Worm (Caenorhabditis elegans) whole organism, L1 larva: ENCODE measurements around the gene Y56A3A.28.

Experiments
- C34B4.2 ChIP-seq: sonication (generic microtip); optimal IDR thresholded peaks from 2 replicates; lab custom pipeline; 2017; ENCODE audit warnings: mild to moderate bottlenecking, missing genetic modification characterization, missing compliant biosample characterization
- Y116A8C.19 ChIP-seq: sonication (generic microtip); optimal IDR thresholded peaks from 2 replicates; lab custom pipeline; 2016; ENCODE audit warnings: missing compliant biosample characterization, missing genetic modification characterization, borderline replicate concordance
- alr-1 ChIP-seq: fragments of 200-800 bp; sonication (Bioruptor generic); optimal IDR thresholded peaks from 2 replicates; lab custom pipeline; 2018; ENCODE audit warnings: borderline replicate concordance, mild to moderate bottlenecking, missing genetic modification characterization, missing compliant biosample characterization
- ama-1 ChIP-seq: fragments of 150-350 bp; optimal IDR thresholded peaks from 2 replicates; lab custom pipeline; 2014
- blmp-1 ChIP-seq: fragments of 150-350 bp; optimal IDR thresholded peaks from 2 replicates; lab custom pipeline; 2014; ENCODE audit warnings: missing biosample characterization, missing genetic modification characterization
- ceh-63 ChIP-seq: fragments of 200-800 bp; sonication (Bioruptor generic); optimal IDR thresholded peaks from 2 replicates; lab custom pipeline; 2018; ENCODE audit warnings: mild to moderate bottlenecking, missing genetic modification characterization, missing compliant biosample characterization
- ceh-82 ChIP-seq, 3 experiments: fragments of 150-350 bp in 1 of 3; sonication (generic microtip) in 2 of 3; optimal IDR thresholded peaks; 2 replicates each; lab custom pipeline; 2014 to 2017; ENCODE audit warnings: missing biosample characterization in 3 of 3, missing genetic modification characterization in 3 of 3
- ceh-90 ChIP-seq: sonication (generic microtip); optimal IDR thresholded peaks from 2 replicates; lab custom pipeline; 2016; ENCODE audit warnings: missing genetic modification characterization, missing compliant biosample characterization
- dpl-1 ChIP-seq, 3 experiments: fragments of 150-350 bp in 2 of 3; sonication (generic microtip) in 1 of 3; optimal IDR thresholded peaks; 2 replicates each; lab custom pipeline; 2014 to 2017; ENCODE audit warnings: missing biosample characterization in 3 of 3, missing genetic modification characterization in 3 of 3, missing genetic modification reagents in 3 of 3
- efl-1 ChIP-seq, 4 experiments: fragments of 150-350 bp; optimal IDR thresholded peaks in 3 of 4; peaks in 1 of 4; 1 replicate in 1 of 4; 2 replicates in 3 of 4; lab custom pipeline; 2014; ENCODE audit warnings: missing biosample characterization in 2 of 4, missing genetic modification characterization in 2 of 4, missing genetic modification reagents in 2 of 4
- efl-3 ChIP-seq: fragments of 200-800 bp; sonication (Bioruptor generic); optimal IDR thresholded peaks from 2 replicates; lab custom pipeline; 2018; ENCODE audit warnings: mild to moderate bottlenecking, missing genetic modification characterization, missing compliant biosample characterization
- egl-13 ChIP-seq: sonication (generic microtip); optimal IDR thresholded peaks from 2 replicates; lab custom pipeline; 2016; ENCODE audit warnings: missing genotype, missing genetic modification reagents, missing genetic modification characterization, missing compliant biosample characterization
- elt-3 ChIP-seq, 6 experiments: fragments of 150-350 bp in 1 of 6; sonication (generic microtip); optimal IDR thresholded peaks; 2 replicates each; lab custom pipeline; 2017 to 2018; ENCODE audit warnings: missing biosample characterization in 6 of 6, missing genetic modification characterization in 6 of 6, inconsistent platforms in 1 of 6
- fkh-4 ChIP-seq: sonication (generic microtip); optimal IDR thresholded peaks from 2 replicates; lab custom pipeline; 2016; ENCODE audit warnings: missing compliant biosample characterization, missing genetic modification characterization, borderline replicate concordance
- fos-1 ChIP-seq: fragments of 150-350 bp; optimal IDR thresholded peaks from 2 replicates; lab custom pipeline; 2014; ENCODE audit warnings: missing biosample characterization, missing genetic modification characterization
- grh-1 ChIP-seq: fragments of 200-800 bp; sonication (Bioruptor generic); IDR thresholded peaks from 2 replicates; pipeline ENCODE4 v1.3.6; 2022; ENCODE audit warnings: missing genetic modification reagents, missing genetic modification characterization, missing compliant biosample characterization
- irx-1 ChIP-seq: sonication (generic microtip); optimal IDR thresholded peaks from 2 replicates; lab custom pipeline; 2016; ENCODE audit warnings: missing genetic modification characterization, missing compliant biosample characterization
- jun-1 ChIP-seq: fragments of 150-350 bp; optimal IDR thresholded peaks from 2 replicates; lab custom pipeline; 2014; ENCODE audit warnings: missing biosample characterization, missing genetic modification reagents, missing genetic modification characterization
- lin-14 ChIP-seq: fragments of 200-800 bp; sonication (Bioruptor generic); optimal IDR thresholded peaks from 2 replicates; lab custom pipeline; 2018; ENCODE audit warnings: mild to moderate bottlenecking, missing genetic modification characterization, moderate library complexity, missing compliant biosample characterization
- lin-15B ChIP-seq: fragments of 150-350 bp; sonication (generic microtip); optimal IDR thresholded peaks from 3 replicates; lab custom pipeline; 2014; ENCODE audit warnings: missing biosample characterization, missing genetic modification characterization
- lin-35 ChIP-seq, 2 experiments: fragments of 150-350 bp; optimal IDR thresholded peaks; 2 replicates each; lab custom pipeline; 2014; ENCODE audit warnings: missing biosample characterization in 2 of 2, missing genetic modification characterization in 2 of 2, missing genetic modification reagents in 2 of 2
- lir-3 ChIP-seq: sonication (generic microtip); optimal IDR thresholded peaks from 2 replicates; lab custom pipeline; 2016; ENCODE audit warnings: mild to moderate bottlenecking, missing genetic modification characterization, moderate library complexity, missing compliant biosample characterization; ENCODE audit not compliant: poor library complexity
- lsy-2 ChIP-seq, 2 experiments: fragments of 150-350 bp; optimal IDR thresholded peaks; 2 replicates each; lab custom pipeline; 2014; ENCODE audit warnings: missing biosample characterization in 2 of 2, missing genetic modification characterization in 2 of 2
- mab-9 ChIP-seq: fragments of 200-800 bp; sonication (Bioruptor generic); IDR thresholded peaks from 2 replicates; pipeline ENCODE4 v1.3.6; 2022; ENCODE audit warnings: missing genetic modification reagents, missing genetic modification characterization, missing compliant biosample characterization
- mdl-1 ChIP-seq, 2 experiments: fragments of 150-350 bp; optimal IDR thresholded peaks; 2 replicates each; lab custom pipeline; 2014 to 2017; ENCODE audit warnings: missing biosample characterization in 2 of 2, missing genetic modification characterization in 2 of 2, inconsistent platforms in 1 of 2
- nhr-11 ChIP-seq: fragments of 150-350 bp; optimal IDR thresholded peaks from 2 replicates; lab custom pipeline; 2014; ENCODE audit warnings: missing biosample characterization, missing genetic modification characterization
- nhr-20 ChIP-seq: sonication (generic microtip); optimal IDR thresholded peaks from 2 replicates; lab custom pipeline; 2016; ENCODE audit warnings: mild to moderate bottlenecking, missing genetic modification characterization, missing compliant biosample characterization
- nhr-71 ChIP-seq: sonication (generic microtip); optimal IDR thresholded peaks from 2 replicates; lab custom pipeline; 2016; ENCODE audit warnings: mild to moderate bottlenecking, missing genetic modification characterization, moderate library complexity, missing compliant biosample characterization
- nhr-77 ChIP-seq: fragments of 150-350 bp; optimal IDR thresholded peaks from 2 replicates; lab custom pipeline; 2014; ENCODE audit warnings: missing biosample characterization, missing genetic modification characterization
- nhr-84 ChIP-seq: sonication (generic microtip); optimal IDR thresholded peaks from 2 replicates; lab custom pipeline; 2017; ENCODE audit warnings: missing biosample characterization, missing genetic modification characterization
- nhr-85 ChIP-seq: sonication (generic microtip); peaks from one replicate; lab custom pipeline; 2016; ENCODE audit warnings: missing genetic modification characterization, inconsistent platforms, missing compliant biosample characterization
- nhr-90 ChIP-seq: sonication (generic microtip); optimal IDR thresholded peaks from 2 replicates; lab custom pipeline; 2016; ENCODE audit warnings: mild to moderate bottlenecking, missing genetic modification characterization, missing compliant biosample characterization; ENCODE audit not compliant: poor library complexity
- pqm-1 ChIP-seq: sonication (generic microtip); optimal IDR thresholded peaks from 3 replicates; lab custom pipeline; 2017; ENCODE audit warnings: missing biosample characterization, missing genetic modification characterization
- skn-1 ChIP-seq: fragments of 150-350 bp; optimal IDR thresholded peaks from 2 replicates; lab custom pipeline; 2014; ENCODE audit warnings: missing biosample characterization, missing genetic modification characterization
- snpc-4 ChIP-seq: fragments of 150-350 bp; optimal IDR thresholded peaks from 2 replicates; lab custom pipeline; 2014; ENCODE audit warnings: missing biosample characterization, missing genetic modification characterization
- snu-23 ChIP-seq: sonication (generic microtip); optimal IDR thresholded peaks from 2 replicates; lab custom pipeline; 2016; ENCODE audit warnings: missing genetic modification characterization, missing compliant biosample characterization
- sptf-1 ChIP-seq: fragments of 150-350 bp; optimal IDR thresholded peaks from 2 replicates; lab custom pipeline; 2014; ENCODE audit warnings: missing biosample characterization, missing genetic modification characterization
- tlp-1 ChIP-seq: fragments of 150-350 bp; optimal IDR thresholded peaks from 2 replicates; lab custom pipeline; 2014; ENCODE audit warnings: missing biosample characterization, missing genetic modification characterization
- unc-30 ChIP-seq: sonication (generic microtip); optimal IDR thresholded peaks from 2 replicates; lab custom pipeline; 2017; ENCODE audit warnings: missing biosample characterization, missing genetic modification characterization
- unc-62 ChIP-seq: fragments of 150-350 bp; optimal IDR thresholded peaks from 2 replicates; lab custom pipeline; 2014; ENCODE audit warnings: missing biosample characterization, missing genetic modification reagents, missing genetic modification characterization
- unc-98 ChIP-seq: fragments of 200-800 bp; sonication (Bioruptor generic); IDR thresholded peaks from 2 replicates; pipeline ENCODE4 v1.3.6; 2022; ENCODE audit warnings: missing genetic modification characterization, missing compliant biosample characterization
- vab-15 ChIP-seq: sonication (generic microtip); optimal IDR thresholded peaks from 2 replicates; lab custom pipeline; 2017; ENCODE audit warnings: missing genotype, mild to moderate bottlenecking, missing genetic modification characterization, missing compliant biosample characterization
- xbp-1 ChIP-seq: sonication (generic microtip); optimal IDR thresholded peaks from 2 replicates; lab custom pipeline; 2016; ENCODE audit warnings: missing genetic modification characterization, missing compliant biosample characterization
- zag-1 ChIP-seq: fragments of 150-350 bp; optimal IDR thresholded peaks from 2 replicates; lab custom pipeline; 2014; ENCODE audit warnings: missing biosample characterization, missing genetic modification characterization
- zip-4 ChIP-seq: fragments of 200-800 bp; sonication (Bioruptor generic); optimal IDR thresholded peaks from 2 replicates; lab custom pipeline; 2018; ENCODE audit warnings: mild to moderate bottlenecking, missing genetic modification characterization, moderate library complexity, missing compliant biosample characterization
- ztf-4 ChIP-seq: fragments of 150-350 bp; optimal IDR thresholded peaks from 2 replicates; lab custom pipeline; 2014; ENCODE audit warnings: missing biosample characterization, missing genetic modification characterization

Gene Y56A3A.28

ce11 chrIII:11971342-11971741 is at the start of gene Y56A3A.28:
Gene Y56A3A.28 (minus strand): TSS chrIII:11971374.
- no peak for TF ChIP-seq vab-15 (tag; lab: Kevin White, UChicago)
- peak in 1 of 3 experiments; percentile 14 for TF ChIP-seq dpl-1 (GFP tag; optimal IDR thresholded peaks at IDR 0.05; lab: Kevin White, UChicago)
- peak in 1 of 2 experiments; percentile 20 for TF ChIP-seq efl-1 (optimal IDR thresholded peaks at IDR 0.05; lab: Kevin White, UChicago)
- peak in 1 of 2 experiments; percentile 25 for TF ChIP-seq efl-1 (GFP tag; optimal IDR thresholded peaks at IDR 0.05 in 1 of 2; lab: Kevin White, UChicago)
- TF ChIP-seq, all 84 proteins: peak for 2

- peak; percentile 58 for TF ChIP-seq grh-1 (GFP tag; lab: Robert Waterston, UW)
- TF ChIP-seq egl-13 (tag; lab: Kevin White, UChicago), result no peak
- TF ChIP-seq xbp-1 (tag; lab: Kevin White, UChicago), result peak; percentile 9
- TF ChIP-seq nhr-84 (tag; lab: Kevin White, UChicago), result no peak
- peak; percentile 57 for TF ChIP-seq nhr-20 (tag; lab: Kevin White, UChicago)
- TF ChIP-seq mab-9 (GFP tag; lab: Robert Waterston, UW), result no peak
- TF ChIP-seq ama-1, result no peak
- TF ChIP-seq zip-4 (GFP tag; lab: Kevin White, UChicago), result no peak
- TF ChIP-seq lin-35 (GFP tag; optimal IDR thresholded peaks at IDR 0.05; lab: Kevin White, UChicago), result peak in 1 of 2 experiments; percentile 58
- TF ChIP-seq blmp-1 (tag; lab: Kevin White, UChicago), result peak; percentile 69
- TF ChIP-seq snu-23 (GFP tag; lab: Kevin White, UChicago), result peak; percentile 42
- no peak for TF ChIP-seq nhr-77 (tag; lab: Kevin White, UChicago)
- no peak for TF ChIP-seq pqm-1 (tag; lab: Kevin White, UChicago)
- TF ChIP-seq zag-1 (tag; lab: Kevin White, UChicago), result no peak
- TF ChIP-seq lsy-2 (tag; optimal IDR thresholded peaks at IDR 0.05; lab: Kevin White, UChicago), result peak in 1 of 2 experiments; percentile 80
- TF ChIP-seq unc-98 (GFP tag; lab: Robert Waterston, UW), result no peak
- TF ChIP-seq skn-1, result peak; percentile 28
- no peak for TF ChIP-seq sptf-1 (tag; lab: Kevin White, UChicago)
- peak in 1 of 2 experiments; percentile 27 for TF ChIP-seq mdl-1 (tag; optimal IDR thresholded peaks at IDR 0.05; lab: Kevin White, UChicago)
- peak in 2 of 6 experiments; percentile 57 to 89 for TF ChIP-seq elt-3 (tag; optimal IDR thresholded peaks at IDR 0.05; lab: Kevin White, UChicago)
- TF ChIP-seq C34B4.2 (tag; lab: Kevin White, UChicago), result no peak
- TF ChIP-seq dpl-1 (GFP tag; optimal IDR thresholded peaks at IDR 0.05; lab: Kevin White, UChicago), result peak in 1 of 3 experiments; percentile 14
- peak; percentile 91 for TF ChIP-seq nhr-85 (tag; lab: Kevin White, UChicago)
- TF ChIP-seq efl-3 (GFP tag; lab: Kevin White, UChicago), result no peak
- peak; percentile 20 for TF ChIP-seq nhr-90 (tag; lab: Kevin White, UChicago)
- peak; percentile 20 for TF ChIP-seq nhr-71
- peak; percentile 2 for TF ChIP-seq lin-14
- no peak for TF ChIP-seq ceh-82 (tag; optimal IDR thresholded peaks at IDR 0.05; lab: Kevin White, UChicago)
- TF ChIP-seq ceh-90, result no peak
Measured at ce11 chrIII:12020074-12020602, 49.0 kb upstream of the Y56A3A.28 start, which contains the start of gene brp-1. Gene brp-1 (plus strand): TSS chrIII:12020552.

- TF ChIP-seq nhr-85 (tag; lab: Kevin White, UChicago) (peak; percentile 83), blmp-1 (tag; lab: Kevin White, UChicago) (peak; percentile 91), ztf-4 (tag; lab: Kevin White, UChicago) (no peak), elt-3 (tag; optimal IDR thresholded peaks at IDR 0.05; lab: Kevin White, UChicago) (peak in 1 of 6 experiments; percentile 15), C34B4.2 (tag; lab: Kevin White, UChicago) (no peak)
- TF ChIP-seq, all 84 proteins: peak for 3
Measured at ce11 chrIII:12017999-12018398, 46.8 kb upstream of the Y56A3A.28 start.

ce11 chrIII:12015611-12016010 is 44.4 kb upstream of the Y56A3A.28 start:
- no peak for TF ChIP-seq fos-1
- TF ChIP-seq mdl-1 (tag; optimal IDR thresholded peaks at IDR 0.05; lab: Kevin White, UChicago), result peak in 1 of 2 experiments; percentile 15
- no peak for TF ChIP-seq irx-1 (tag; lab: Kevin White, UChicago)
- TF ChIP-seq ztf-4 (tag; lab: Kevin White, UChicago), result no peak
- TF ChIP-seq nhr-11, result no peak
- TF ChIP-seq tlp-1 (tag; lab: Kevin White, UChicago), result no peak
- no peak for TF ChIP-seq ama-1
- TF ChIP-seq unc-62 (GFP tag; lab: Kevin White, UChicago), result no peak
- no peak for TF ChIP-seq fkh-4 (tag; lab: Kevin White, UChicago)
- TF ChIP-seq snpc-4 (tag; lab: Kevin White, UChicago), result no peak
- TF ChIP-seq lir-3 (tag; lab: Kevin White, UChicago), result no peak
- no peak for TF ChIP-seq Y116A8C.19 (tag; lab: Kevin White, UChicago)
- TF ChIP-seq unc-30, result no peak
- no peak for TF ChIP-seq ceh-63
- TF ChIP-seq jun-1, result no peak
- no peak for TF ChIP-seq alr-1
- no peak for TF ChIP-seq egl-13 (tag; lab: Kevin White, UChicago)
- no peak for TF ChIP-seq lin-15B
